Fruit fly (Drosophila melanogaster) whole organism, embryonic: Measurements from ENCODE around the gene CG4957.
A peak's percentile ranks its signal among the peaks of the same experiment; 100 is the strongest.

Source experiments
- Ada2b ChIP-seq: fragments of 200-800 bp; sonication (Bioruptor generic); IDR thresholded peaks from 2 replicates; pipeline ENCODE4 v1.3.6; 2022; ENCODE audit warnings: missing biosample characterization, missing genetic modification characterization
- Antp ChIP-seq: fragments of 200-800 bp; sonication (Bioruptor generic); optimal IDR thresholded peaks from 3 replicates; lab custom pipeline; 2016; ENCODE audit warnings: missing biosample characterization, missing genetic modification characterization
- B-H2 ChIP-seq: fragments of 200-800 bp; sonication (Bioruptor generic); optimal IDR thresholded peaks from 2 replicates; lab custom pipeline; 2018; ENCODE audit warnings: missing biosample characterization, mild to moderate bottlenecking, missing genetic modification characterization
- CG1024 ChIP-seq: fragments of 200-800 bp; sonication (Bioruptor generic); IDR thresholded peaks from 2 replicates; pipeline ENCODE4 v1.3.6; 2022; ENCODE audit warnings: missing biosample characterization, missing genetic modification characterization
- CG10543 ChIP-seq: fragments of 200-800 bp; sonication (Bioruptor generic); optimal IDR thresholded peaks from 3 replicates; lab custom pipeline; 2017; ENCODE audit warnings: missing biosample characterization, mild to moderate bottlenecking, missing genetic modification characterization, moderate library complexity
- CG10979 ChIP-seq: fragments of 200-800 bp; sonication (Bioruptor generic); optimal IDR thresholded peaks from 2 replicates; lab custom pipeline; 2018; ENCODE audit warnings: missing biosample characterization, mild to moderate bottlenecking, missing genetic modification characterization, moderate library complexity
- CG11723 ChIP-seq: fragments of 200-800 bp; sonication (Bioruptor generic); optimal IDR thresholded peaks from 2 replicates; lab custom pipeline; 2017; ENCODE audit warnings: missing biosample characterization, mild to moderate bottlenecking, missing genetic modification characterization
- CG12744 ChIP-seq: fragments of 200-800 bp; sonication (Bioruptor generic); optimal IDR thresholded peaks from 2 replicates; lab custom pipeline; 2016; ENCODE audit warnings: missing biosample characterization, missing genetic modification characterization
- CG13123 ChIP-seq: fragments of 200-800 bp; sonication (Bioruptor generic); optimal IDR thresholded peaks from 2 replicates; lab custom pipeline; 2016; ENCODE audit warnings: missing biosample characterization, missing genetic modification characterization
- CG13287 ChIP-seq: fragments of 200-800 bp; sonication (Bioruptor generic); IDR thresholded peaks from 2 replicates; pipeline ENCODE4 v1.3.6; 2022; ENCODE audit warnings: missing biosample characterization, missing genetic modification characterization; ENCODE audit not compliant: partially characterized antibody
- CG14965 ChIP-seq: fragments of 200-800 bp; sonication (Bioruptor generic); optimal IDR thresholded peaks from 2 replicates; lab custom pipeline; 2016; ENCODE audit warnings: missing biosample characterization, missing genetic modification characterization, borderline replicate concordance
- CG17328 ChIP-seq: fragments of 200-800 bp; sonication (Bioruptor generic); IDR thresholded peaks from 2 replicates; pipeline ENCODE4 v1.3.6; 2022; ENCODE audit warnings: missing biosample characterization, missing genetic modification characterization
- CG17612 ChIP-seq: fragments of 200-800 bp; sonication (Bioruptor generic); IDR thresholded peaks from 2 replicates; pipeline ENCODE4 v1.3.6; 2022; ENCODE audit warnings: missing biosample characterization, missing genetic modification characterization
- CG2199 ChIP-seq: fragments of 200-800 bp; sonication (Bioruptor generic); IDR thresholded peaks from 3 replicates; pipeline ENCODE4 v1.3.6; 2022; ENCODE audit warnings: missing biosample characterization, missing genetic modification characterization
- CG31224 ChIP-seq: fragments of 200-800 bp; sonication (Bioruptor generic); IDR thresholded peaks from 2 replicates; pipeline ENCODE4 v1.3.6; 2022; ENCODE audit warnings: missing biosample characterization, missing genetic modification characterization
- CG3281 ChIP-seq: fragments of 200-800 bp; sonication (Bioruptor generic); optimal IDR thresholded peaks from 3 replicates; lab custom pipeline; 2017; ENCODE audit warnings: missing biosample characterization, mild to moderate bottlenecking, missing genetic modification characterization
- CG5953 ChIP-seq: fragments of 200-800 bp; sonication (Bioruptor generic); IDR thresholded peaks from 2 replicates; pipeline ENCODE4 v1.3.6; 2022; ENCODE audit warnings: missing biosample characterization, missing genetic modification characterization
- CG6765 ChIP-seq: fragments of 200-800 bp; sonication (Bioruptor generic); optimal IDR thresholded peaks from 3 replicates; lab custom pipeline; 2017; ENCODE audit warnings: missing biosample characterization, mild to moderate bottlenecking, missing genetic modification characterization
- CG6854 ChIP-seq: fragments of 200-800 bp; sonication (Bioruptor generic); optimal IDR thresholded peaks from 3 replicates; lab custom pipeline; 2017; ENCODE audit warnings: missing biosample characterization, mild to moderate bottlenecking, missing genetic modification characterization
- CkIIα-i1 ChIP-seq: fragments of 200-800 bp; sonication (Bioruptor generic); IDR thresholded peaks from 2 replicates; pipeline ENCODE4 v1.3.6; 2022; ENCODE audit warnings: missing biosample characterization, missing genetic modification characterization
- D19B ChIP-seq: fragments of 200-800 bp; sonication (Bioruptor generic); optimal IDR thresholded peaks from 2 replicates; lab custom pipeline; 2017; ENCODE audit warnings: missing biosample characterization, mild to moderate bottlenecking, missing genetic modification characterization
- Dbx ChIP-seq: fragments of 200-800 bp; sonication (Bioruptor generic); IDR thresholded peaks from 3 replicates; pipeline ENCODE4 v1.3.6; 2022; ENCODE audit warnings: missing biosample characterization, missing genetic modification characterization
- Dp ChIP-seq: fragments of 200-800 bp; sonication (Bioruptor generic); optimal IDR thresholded peaks from 2 replicates; lab custom pipeline; 2018; ENCODE audit warnings: missing biosample characterization, mild to moderate bottlenecking, missing genetic modification characterization, moderate library complexity
- Eip74EF ChIP-seq, 2 experiments: fragments of 200-800 bp in 1 of 2; fragments of >200 bp in 1 of 2; sonication (Bioruptor generic) in 1 of 2; optimal IDR thresholded peaks; 2 replicates each; lab custom pipeline; 2017 to 2019; ENCODE audit warnings: missing biosample characterization in 2 of 2, missing genetic modification characterization in 2 of 2, mild to moderate bottlenecking in 1 of 2, moderate library complexity in 1 of 2
- Elba2 ChIP-seq: fragments of 200-800 bp; sonication (Bioruptor generic); optimal IDR thresholded peaks from 3 replicates; lab custom pipeline; 2016; ENCODE audit warnings: missing biosample characterization, missing genetic modification characterization
- Fer3 ChIP-seq: fragments of 200-800 bp; sonication (Bioruptor generic); optimal IDR thresholded peaks from 2 replicates; lab custom pipeline; 2018; ENCODE audit warnings: missing biosample characterization, mild to moderate bottlenecking, missing genetic modification characterization, moderate library complexity
- H15 ChIP-seq: fragments of 200-800 bp; sonication (Bioruptor generic); IDR thresholded peaks from 3 replicates; pipeline ENCODE4 v1.3.6; 2022; ENCODE audit warnings: missing biosample characterization, missing genetic modification characterization
- Jarid2 ChIP-seq: fragments of 200-800 bp; sonication (Bioruptor generic); optimal IDR thresholded peaks from 3 replicates; lab custom pipeline; 2017; ENCODE audit warnings: mild to moderate bottlenecking, missing biosample characterization, missing genetic modification reagents, missing genetic modification characterization
- Lim3 ChIP-seq: fragments of 200-800 bp; sonication (Bioruptor generic); IDR thresholded peaks from 2 replicates; pipeline ENCODE4 v1.3.6; 2022; ENCODE audit warnings: missing biosample characterization, missing genetic modification characterization
- PHDP ChIP-seq: fragments of 200-800 bp; sonication (Bioruptor generic); optimal IDR thresholded peaks from 3 replicates; lab custom pipeline; 2018; ENCODE audit warnings: missing biosample characterization, mild to moderate bottlenecking, missing genetic modification characterization, moderate library complexity
- Pdp1 ChIP-seq, 2 experiments: fragments of 200-800 bp; sonication (Bioruptor generic); optimal IDR thresholded peaks; 3 replicates each; lab custom pipeline; 2016; ENCODE audit warnings: missing biosample characterization in 2 of 2, missing genetic modification characterization in 2 of 2, mild to moderate bottlenecking in 1 of 2, moderate library complexity in 1 of 2
- Spps ChIP-seq: fragments of 200-800 bp; sonication (Bioruptor generic); optimal IDR thresholded peaks from 2 replicates; lab custom pipeline; 2018; ENCODE audit warnings: missing biosample characterization, mild to moderate bottlenecking, missing genetic modification characterization
- Usf ChIP-seq: fragments of 200-800 bp; sonication (Bioruptor generic); optimal IDR thresholded peaks from 2 replicates; lab custom pipeline; 2017; ENCODE audit warnings: missing genotype, missing biosample characterization, missing genetic modification characterization
- ara ChIP-seq: fragments of 200-800 bp; sonication (Bioruptor generic); IDR thresholded peaks from 2 replicates; pipeline ENCODE4 v1.3.6; 2022; ENCODE audit warnings: missing biosample characterization, missing genetic modification characterization
- ato ChIP-seq: fragments of 200-800 bp; sonication (Bioruptor generic); IDR thresholded peaks from 2 replicates; pipeline ENCODE4 v1.3.6; 2022; ENCODE audit warnings: missing biosample characterization, missing genetic modification characterization; ENCODE audit not compliant: partially characterized antibody
- bcd ChIP-seq: fragments of 200-800 bp; sonication (Bioruptor generic); optimal IDR thresholded peaks from 2 replicates; lab custom pipeline; 2017; ENCODE audit warnings: missing biosample characterization, mild to moderate bottlenecking, missing genetic modification characterization
- chinmo ChIP-seq: fragments of 200-800 bp; sonication (Bioruptor generic); IDR thresholded peaks from 4 replicates; pipeline ENCODE4 v1.3.6; 2022; ENCODE audit warnings: missing biosample characterization, missing genetic modification characterization; ENCODE audit not compliant: partially characterized antibody
- chn ChIP-seq: fragments of 200-800 bp; sonication (Bioruptor generic); optimal IDR thresholded peaks from 2 replicates; lab custom pipeline; 2016; ENCODE audit warnings: missing biosample characterization, missing genetic modification characterization
- croc ChIP-seq: fragments of 200-800 bp; sonication (Bioruptor generic); conservative IDR thresholded peaks from 3 replicates; pipeline ENCODE4 v1.3.6; 2022; ENCODE audit warnings: missing biosample characterization, missing genetic modification characterization
- dimm ChIP-seq: fragments of 200-800 bp; sonication (Bioruptor generic); IDR thresholded peaks from 2 replicates; pipeline ENCODE4 v1.3.6; 2022; ENCODE audit warnings: missing biosample characterization, missing genetic modification characterization
- exex ChIP-seq: fragments of 200-800 bp; sonication (Bioruptor generic); optimal IDR thresholded peaks from 4 replicates; lab custom pipeline; 2018; ENCODE audit warnings: missing biosample characterization, mild to moderate bottlenecking, missing genetic modification characterization, moderate library complexity
- gem ChIP-seq: fragments of 200-800 bp; sonication (Bioruptor generic); optimal IDR thresholded peaks from 2 replicates; lab custom pipeline; 2019; ENCODE audit warnings: missing biosample characterization, mild to moderate bottlenecking, missing genetic modification characterization, moderate library complexity
- klu ChIP-seq: fragments of 200-800 bp; sonication (Bioruptor generic); IDR thresholded peaks from 2 replicates; pipeline ENCODE4 v1.3.6; 2022; ENCODE audit warnings: missing biosample characterization, missing genetic modification characterization
- nmo ChIP-seq: fragments of 200-800 bp; sonication (Bioruptor generic); optimal IDR thresholded peaks from 2 replicates; lab custom pipeline; 2018; ENCODE audit warnings: missing biosample characterization, mild to moderate bottlenecking, missing genetic modification characterization, moderate library complexity
- p53 ChIP-seq: fragments of 200-800 bp; sonication (Bioruptor generic); optimal IDR thresholded peaks from 2 replicates; lab custom pipeline; 2016; ENCODE audit warnings: missing biosample characterization, missing genetic modification characterization
- salm ChIP-seq: fragments of 200-800 bp; sonication (Bioruptor generic); optimal IDR thresholded peaks from 2 replicates; lab custom pipeline; 2018; ENCODE audit warnings: missing biosample characterization, mild to moderate bottlenecking, missing genetic modification characterization
- sens-2 ChIP-seq: fragments of 200-800 bp; sonication (Bioruptor generic); IDR thresholded peaks from 2 replicates; pipeline ENCODE4 v1.3.6; 2022; ENCODE audit warnings: missing biosample characterization, missing genetic modification characterization
- shn ChIP-seq: fragments of 200-800 bp; sonication (Bioruptor generic); optimal IDR thresholded peaks from 3 replicates; lab custom pipeline; 2016; ENCODE audit warnings: missing biosample characterization, missing genetic modification characterization
- tgo ChIP-seq: fragments of 200-800 bp; sonication (Bioruptor generic); IDR thresholded peaks from 3 replicates; pipeline ENCODE4 v1.3.6; 2022; ENCODE audit warnings: missing biosample characterization, missing genetic modification characterization
- tll ChIP-seq, 2 experiments: fragments of 200-800 bp in 1 of 2; fragments of >200 bp in 1 of 2; sonication (Bioruptor generic) in 1 of 2; optimal IDR thresholded peaks; 2 replicates each; lab custom pipeline; 2017 to 2019; ENCODE audit warnings: missing biosample characterization in 2 of 2, missing genetic modification characterization in 2 of 2, mild to moderate bottlenecking in 1 of 2, moderate library complexity in 1 of 2
- zfh2 ChIP-seq: fragments of 200-800 bp; sonication (Bioruptor generic); optimal IDR thresholded peaks from 2 replicates; lab custom pipeline; 2016; ENCODE audit warnings: missing biosample characterization, missing genetic modification characterization

The CG4957 gene

dm6 chr2L:10250441-10250847 lies 18.2 kb upstream of the CG4957 start, which contains the start of the genes bsk and CG31717 (continued):
- TF ChIP-seq tgo (GFP tag; lab: Robert Waterston, UW) (no peak), Jarid2 (GFP tag; lab: Kevin White, UChicago) (no peak), chinmo (GFP tag; lab: Robert Waterston, UW) (no peak), Eip74EF (GFP tag; optimal IDR thresholded peaks at IDR 0.05; lab: Kevin White, UChicago) (no peak), CG1024 (GFP tag; lab: Robert Waterston, UW) (0 out of 2 replicates have a peak, but pooled peaks have one; percentile 11), shn (GFP tag; lab: Kevin White, UChicago) (no peak), chn (GFP tag; lab: Kevin White, UChicago) (no peak), CG14965 (no peak), CG6854 (GFP tag; lab: Kevin White, UChicago) (no peak), klu (GFP tag; lab: Robert Waterston, UW) (no peak), dimm (GFP tag; lab: Robert Waterston, UW) (no peak), CG3281 (GFP tag; lab: Kevin White, UChicago) (no peak), tll (GFP tag; optimal IDR thresholded peaks at IDR 0.05; lab: Kevin White, UChicago) (peak in 1 of 2 experiments; percentile 53), CG6765 (GFP tag; lab: Kevin White, UChicago) (no peak), CG10543 (GFP tag; lab: Kevin White, UChicago) (no peak), CG13123 (GFP tag; lab: Kevin White, UChicago) (no peak), Lim3 (GFP tag; lab: Robert Waterston, UW) (no peak), bcd (GFP tag; lab: Kevin White, UChicago) (no peak), Dp (GFP tag; lab: Kevin White, UChicago) (peak; percentile 21), CG10979 (tag; lab: Kevin White, UChicago) (no peak), Fer3 (no peak), CG17328 (GFP tag; lab: Robert Waterston, UW) (no peak), p53 (GFP tag; lab: Kevin White, UChicago) (no peak), ato (no peak), CG31224 (GFP tag; lab: Robert Waterston, UW) (no peak), salm (tag; lab: Kevin White, UChicago) (no peak), Ada2b (no peak), CG5953 (GFP tag; lab: Robert Waterston, UW) (no peak), gem (no peak), Dbx (GFP tag; lab: Robert Waterston, UW) (no peak), Antp (GFP tag; lab: Kevin White, UChicago) (no peak), Elba2 (GFP tag; lab: Kevin White, UChicago) (peak; percentile 83), ara (GFP tag; lab: Robert Waterston, UW) (no peak), CG2199 (GFP tag; lab: Robert Waterston, UW) (no peak), CG11723 (no peak), D19B (GFP tag; lab: Kevin White, UChicago) (no peak), CG17612 (GFP tag; lab: Robert Waterston, UW) (no peak), nmo (GFP tag; lab: Kevin White, UChicago) (peak; percentile 60), H15 (GFP tag; lab: Robert Waterston, UW) (no peak), sens-2 (GFP tag; lab: Robert Waterston, UW) (no peak), Usf (GFP tag; lab: Kevin White, UChicago) (no peak), CG13287 (GFP tag; lab: Robert Waterston, UW) (peak; percentile 68), Spps (no peak), CG12744 (GFP tag; lab: Kevin White, UChicago) (no peak), Pdp1 (GFP tag; optimal IDR thresholded peaks at IDR 0.05; lab: Kevin White, UChicago) (no peak), B-H2 (GFP tag; lab: Kevin White, UChicago) (peak; percentile 5), PHDP (tag; lab: Kevin White, UChicago) (no peak), zfh2 (GFP tag; lab: Kevin White, UChicago) (no peak), exex (tag; lab: Kevin White, UChicago) (no peak), croc (no peak), CkIIα-i1 (GFP tag; lab: Robert Waterston, UW) (no peak)
